Fruit fly (Drosophila melanogaster) whole organism, pupa: ENCODE measurements around the gene Sodh1.

Source experiments
- CG8159 ChIP-seq: fragments of 200-800 bp; sonication (Bioruptor generic); optimal IDR thresholded peaks from 3 replicates; lab custom pipeline; 2018; ENCODE audit warnings: missing biosample characterization, mild to moderate bottlenecking, missing genetic modification characterization, moderate library complexity
- EcR ChIP-seq: fragments of 200-800 bp; sonication (Bioruptor generic); optimal IDR thresholded peaks from 3 replicates; lab custom pipeline; 2019; ENCODE audit warnings: missing biosample characterization, missing genetic modification characterization, mild to moderate bottlenecking, moderate library complexity, missing genetic modification reagents
- Snoo ChIP-seq: fragments of 200-800 bp; sonication (Bioruptor generic); optimal IDR thresholded peaks from 3 replicates; lab custom pipeline; 2017; ENCODE audit warnings: missing biosample characterization, mild to moderate bottlenecking, missing genetic modification characterization, inconsistent platforms
- gl ChIP-seq: fragments of 200-800 bp; sonication (Bioruptor generic); optimal IDR thresholded peaks from 2 replicates; lab custom pipeline; 2018; ENCODE audit warnings: missing biosample characterization, mild to moderate bottlenecking, missing genetic modification characterization

- TF ChIP-seq CG8159: no peak
- no peak for TF ChIP-seq Snoo
- TF ChIP-seq EcR (GFP tag; lab: Kevin White, UChicago): no peak
- no peak for TF ChIP-seq gl (tag; lab: Kevin White, UChicago)
These were observed 39.8 kb downstream of the Sodh1 start for dm6 chr3R:7091904-7092303.
